Fruit fly (Drosophila melanogaster): Measurements from ENCODE around the gene CG5194.

Gene CG5194

DNA sequence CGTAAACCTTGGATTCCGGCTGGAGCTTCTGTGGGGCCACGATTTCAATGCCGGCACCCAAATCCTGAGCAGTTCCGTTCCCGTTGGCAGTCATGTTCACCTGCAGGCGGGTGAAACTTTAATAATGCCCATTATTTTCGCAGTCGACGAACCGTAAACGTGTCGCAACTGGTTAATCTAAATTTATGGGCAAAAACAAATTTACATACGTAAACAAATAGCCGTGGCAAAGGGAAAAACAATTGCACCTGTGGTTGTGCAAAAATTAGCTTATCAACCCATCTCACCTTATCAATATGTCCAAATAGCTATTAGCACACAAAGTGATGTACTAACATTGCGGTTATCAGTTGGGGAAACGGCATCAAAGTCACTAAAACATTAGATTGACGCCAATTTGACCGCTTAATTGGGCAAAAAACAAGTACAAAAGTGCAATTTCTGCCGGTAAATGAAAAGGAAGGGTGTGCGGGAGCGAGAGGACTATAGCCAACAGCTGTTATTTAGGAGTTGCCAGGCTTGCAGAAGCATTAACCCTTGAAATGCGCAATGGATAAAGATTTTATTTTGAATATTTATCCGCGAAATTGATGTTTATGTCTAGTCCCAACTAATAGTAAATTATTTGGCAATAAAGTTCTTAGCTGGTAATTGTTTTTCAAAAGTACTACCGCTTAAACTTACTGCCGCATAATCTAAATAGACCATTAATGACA is 24.3 kb downstream of the CG5194 start (continued):
- peak; percentile 26 to 82 for TF ChIP-seq crp (GFP tag; optimal IDR thresholded peaks at IDR 0.05)
- no peak for TF ChIP-seq Dad (GFP tag; optimal IDR thresholded peaks at IDR 0.05)

DNA sequence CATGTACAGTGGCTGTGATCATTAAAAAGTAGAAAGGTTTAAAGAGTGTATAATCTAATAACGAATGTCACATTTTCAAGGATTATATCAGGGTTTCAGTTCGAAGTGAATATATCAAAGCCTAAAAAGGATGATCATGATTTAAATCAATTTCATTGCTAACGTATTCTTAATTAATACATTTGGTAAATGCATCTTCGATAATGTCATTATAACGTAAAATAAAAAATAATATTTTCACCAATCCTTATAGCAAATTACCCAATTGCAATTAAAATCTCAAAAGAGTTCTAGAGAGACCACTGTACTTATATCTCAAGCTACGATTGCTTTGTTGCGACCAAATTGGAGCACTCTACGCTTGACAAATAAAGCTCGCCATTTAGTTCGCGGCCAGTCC is 27.6 kb downstream of the CG5194 start:
- TF ChIP-seq CG9932 (GFP tag; IDR thresholded peaks at IDR 0.05) (no peak), HLH3B (GFP tag; IDR thresholded peaks at IDR 0.05) (no peak), HLHmδ (GFP tag; optimal IDR thresholded peaks at IDR 0.05) (no peak), dm (GFP tag; optimal IDR thresholded peaks at IDR 0.05) (no peak), dan (GFP tag; IDR thresholded peaks at IDR 0.05) (no peak), dmrt11E (tag; optimal IDR thresholded peaks at IDR 0.05) (no peak), twi (tag; optimal IDR thresholded peaks at IDR 0.05) (no peak), CG31441 (GFP tag; IDR thresholded peaks at IDR 0.05) (no peak), CG32772 (GFP tag; IDR thresholded peaks at IDR 0.05) (no peak), MBD-R2 (GFP tag; IDR thresholded peaks at IDR 0.05) (no peak), pfk (GFP tag; optimal IDR thresholded peaks at IDR 0.05) (no peak)

DNA sequence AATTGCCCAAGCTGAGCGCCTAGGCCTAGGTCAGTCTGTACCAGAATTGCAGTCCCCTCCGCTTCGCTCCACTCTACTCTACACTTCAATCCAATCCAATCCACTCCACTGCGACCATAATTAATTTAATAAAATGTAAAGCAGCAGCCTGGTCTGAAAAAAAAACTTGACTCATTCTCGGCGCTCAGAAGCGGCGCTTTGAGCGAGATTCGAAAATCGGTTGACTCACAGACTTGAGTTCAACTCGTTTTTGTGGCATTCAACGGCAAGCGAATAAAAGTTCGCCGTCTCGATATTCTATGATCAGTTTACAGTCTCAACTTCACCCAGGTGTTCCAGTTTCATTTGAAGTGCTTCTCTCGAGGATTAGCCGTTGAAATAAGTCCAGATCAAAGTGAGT is 28.1 kb downstream of the CG5194 start, which contains the start of gene CG13314:
Gene CG13314, plus strand, starts transcription at position 301 of the 400 bp plus-strand sequence.
- TF ChIP-seq z (GFP tag; IDR thresholded peaks at IDR 0.05) (peak; percentile 88), caup (GFP tag; optimal IDR thresholded peaks at IDR 0.05; ENCODE audit: severe bottlenecking) (no peak), btn (GFP tag; optimal IDR thresholded peaks at IDR 0.05) (no peak), CG9727 (GFP tag; optimal IDR thresholded peaks at IDR 0.05) (no peak), fd3F (GFP tag; optimal IDR thresholded peaks at IDR 0.05) (no peak), fru (optimal IDR thresholded peaks at IDR 0.05) (no peak), CG31224 (GFP tag; IDR thresholded peaks at IDR 0.05) (0 out of 2 replicates have a peak, but pooled peaks have one; percentile 12), CG7987 (GFP tag; optimal IDR thresholded peaks at IDR 0.05) (no peak), chinmo (GFP tag; IDR thresholded peaks at IDR 0.05; ENCODE audit: partially characterized antibody) (0 out of 4 replicates have a peak, but pooled peaks have one; percentile 47)

DNA sequence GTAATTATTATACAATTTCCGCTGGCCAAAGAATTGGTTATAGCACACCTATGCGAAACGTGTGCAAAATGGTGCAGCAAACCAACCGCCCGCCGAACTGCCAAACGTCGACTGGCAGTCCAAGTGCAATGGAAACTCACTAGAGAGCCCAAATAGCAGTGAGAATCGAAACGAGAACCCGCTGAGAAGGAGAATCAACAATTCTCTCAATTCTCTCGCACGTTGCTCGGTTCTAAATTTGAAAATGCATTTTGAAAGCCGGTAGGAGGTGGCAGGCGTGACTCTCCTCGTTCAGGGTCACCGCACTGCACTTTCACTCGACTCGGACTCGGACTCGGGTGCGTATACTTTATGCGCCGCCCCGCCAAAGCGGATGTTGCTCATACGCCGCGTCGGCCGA is 29.9 kb downstream of the CG5194 start, which contains the start of gene CG5644:
Gene CG5644, minus strand, starts transcription at position 101 of the 400 bp plus-strand sequence.
- TF ChIP-seq CG12071 (GFP tag; optimal IDR thresholded peaks at IDR 0.05) (no peak), CG7372 (GFP tag; IDR thresholded peaks at IDR 0.05) (peak; percentile 64)

DNA sequence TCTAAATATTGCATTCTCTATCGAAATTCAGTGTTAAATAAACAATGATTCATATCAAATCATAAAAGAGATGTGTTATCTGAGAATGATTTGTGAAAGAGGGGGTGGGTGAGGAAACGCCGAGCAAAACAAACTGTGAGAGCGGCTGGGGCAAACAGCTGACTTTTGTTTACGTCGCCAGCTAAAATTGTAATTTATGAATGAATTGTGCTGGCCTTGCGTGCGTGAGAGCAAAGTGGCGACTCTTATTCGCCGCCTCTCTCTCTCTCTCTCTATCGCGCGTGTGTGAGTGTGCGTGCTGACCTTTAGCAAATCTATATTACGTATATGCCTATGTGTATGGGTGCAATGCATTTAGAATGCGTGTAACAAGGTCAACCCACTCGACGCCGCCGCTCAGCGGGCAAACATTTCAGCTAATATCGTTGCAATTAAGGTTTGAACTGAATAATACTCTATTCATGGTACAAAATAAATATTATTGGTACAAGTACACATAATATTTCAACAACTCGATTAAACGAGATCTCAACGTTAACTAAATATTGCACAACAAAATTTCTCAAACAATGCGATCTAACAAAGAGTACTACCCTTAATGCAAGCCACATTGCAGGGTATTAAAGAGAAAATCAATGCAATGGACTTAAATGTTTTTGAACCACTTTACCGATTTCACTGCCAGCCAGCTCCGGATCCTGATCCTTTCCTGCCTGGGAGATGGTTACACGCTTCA is 30.8 kb downstream of the CG5194 start:
- TF ChIP-seq CG6683 (GFP tag; optimal IDR thresholded peaks at IDR 0.05) (no peak), CG7839 (tag; optimal IDR thresholded peaks at IDR 0.05) (peak; percentile 38), zfh2 (GFP tag; optimal IDR thresholded peaks at IDR 0.05) (no peak), chn (GFP tag; optimal IDR thresholded peaks at IDR 0.05) (no peak), fd96Cb (tag; optimal IDR thresholded peaks at IDR 0.05) (no peak), NFAT (GFP tag; IDR thresholded peaks at IDR 0.05) (no peak), CG8089 (GFP tag; optimal IDR thresholded peaks at IDR 0.05) (no peak), CG4617 (GFP tag; optimal IDR thresholded peaks at IDR 0.05; ENCODE audit: borderline replicate concordance) (no peak), ase (GFP tag; IDR thresholded peaks at IDR 0.05) (peak; percentile 30; the same call in 1 of the 3 replicates), ssp (GFP tag; IDR thresholded peaks at IDR 0.05) (no peak), nmo (GFP tag; optimal IDR thresholded peaks at IDR 0.05) (peak; percentile 22), MESR4 (GFP tag; optimal IDR thresholded peaks at IDR 0.05) (no peak), ttk (GFP tag; IDR thresholded peaks at IDR 0.05) (peak; percentile 51), CG11093 (GFP tag; IDR thresholded peaks at IDR 0.05) (0 out of 3 replicates have a peak, but pooled peaks have one; percentile 14), CG1603 (tag; optimal IDR thresholded peaks at IDR 0.05) (no peak), Rfx (GFP tag; IDR thresholded peaks at IDR 0.05) (no peak), bcd (GFP tag; optimal IDR thresholded peaks at IDR 0.05) (no peak), GATAe (GFP tag; conservative IDR thresholded peaks at IDR 0.05) (no peak), gce (GFP tag; IDR thresholded peaks at IDR 0.05) (0 out of 3 replicates have a peak, but pooled peaks have one; percentile 39)

Measured in whole organism, embryonic.